Fruit fly (Drosophila melanogaster) whole organism, wandering third instar larva: ENCODE measurements around the gene asun.

Source experiments
- Abd-B ChIP-seq: fragments of >200 bp; optimal IDR thresholded peaks from 2 replicates; lab custom pipeline; 2017; ENCODE audit warnings: missing biosample characterization, missing genetic modification characterization
- CG32264 ChIP-seq: fragments of 200-800 bp; sonication (Bioruptor generic); optimal IDR thresholded peaks from 2 replicates; lab custom pipeline; 2016; ENCODE audit warnings: missing biosample characterization, missing genetic modification characterization
- CG9705 ChIP-seq: fragments of 200-800 bp; sonication (Bioruptor generic); optimal IDR thresholded peaks from 2 replicates; lab custom pipeline; 2018; ENCODE audit warnings: missing biosample characterization, mild to moderate bottlenecking, missing genetic modification characterization
- CrebA ChIP-seq: fragments of 200-800 bp; sonication (Bioruptor generic); optimal IDR thresholded peaks from 2 replicates; lab custom pipeline; 2016; ENCODE audit warnings: missing biosample characterization, mild to moderate bottlenecking, missing genetic modification characterization, borderline replicate concordance
- Dfd ChIP-seq: fragments of >200 bp; optimal IDR thresholded peaks from 2 replicates; lab custom pipeline; 2017; ENCODE audit warnings: missing biosample characterization, missing genetic modification characterization
- Dif ChIP-seq: fragments of 200-275, 200-300 bp; sonication (Bioruptor generic); optimal IDR thresholded peaks from 2 replicates; lab custom pipeline; 2018; ENCODE audit warnings: missing biosample characterization, missing genetic modification characterization; ENCODE audit not compliant: partially characterized antibody
- GATAd ChIP-seq: sonication (Bioruptor generic); optimal IDR thresholded peaks from 2 replicates; lab custom pipeline; 2016; ENCODE audit warnings: missing biosample characterization, missing genetic modification characterization
- HLH106 ChIP-seq: fragments of 200-800 bp; optimal IDR thresholded peaks from 3 replicates; lab custom pipeline; 2019; ENCODE audit warnings: missing biosample characterization, mild to moderate bottlenecking, missing genetic modification characterization, moderate library complexity
- Hnf4 ChIP-seq: fragments of 200-800 bp; sonication (Bioruptor generic); optimal IDR thresholded peaks from 2 replicates; lab custom pipeline; 2016; ENCODE audit warnings: missing biosample characterization, mild to moderate bottlenecking, missing genetic modification characterization
- Hr78 ChIP-seq: fragments of >200 bp; optimal IDR thresholded peaks from 2 replicates; lab custom pipeline; 2017; ENCODE audit warnings: missing biosample characterization, missing genetic modification characterization
- Hr83 ChIP-seq: fragments of 200-300 bp; sonication (Bioruptor generic); optimal IDR thresholded peaks from 2 replicates; lab custom pipeline; 2016; ENCODE audit warnings: missing biosample characterization, mild to moderate bottlenecking, missing genetic modification characterization, moderate library complexity; ENCODE audit not compliant: poor library complexity, severe bottlenecking
- Jra ChIP-seq: sonication (Bioruptor generic); optimal IDR thresholded peaks from 2 replicates; lab custom pipeline; 2016; ENCODE audit warnings: missing biosample characterization, missing genetic modification characterization
- Mio ChIP-seq: sonication (Bioruptor generic); optimal IDR thresholded peaks from 2 replicates; lab custom pipeline; 2016; ENCODE audit warnings: missing biosample characterization, missing genetic modification characterization
- Myc ChIP-seq: fragments of >200 bp; optimal IDR thresholded peaks from 2 replicates; lab custom pipeline; 2017
- N ChIP-seq: fragments of >200 bp; optimal IDR thresholded peaks from 2 replicates; lab custom pipeline; 2018; ENCODE audit warnings: missing biosample characterization, missing external identifiers, missing genetic modification characterization
- OdsH ChIP-seq: fragments of 200-800 bp; sonication (Bioruptor generic); optimal IDR thresholded peaks from 2 replicates; lab custom pipeline; 2016; ENCODE audit warnings: missing biosample characterization, mild to moderate bottlenecking, missing genetic modification characterization
- Rel ChIP-seq, 2 experiments: fragments of 200-800 bp; sonication (Bioruptor generic) in 1 of 2; optimal IDR thresholded peaks; 2 replicates in 1 of 2; 3 replicates in 1 of 2; lab custom pipeline; 2016 to 2019; ENCODE audit warnings: mild to moderate bottlenecking in 2 of 2, missing biosample characterization in 2 of 2, missing genetic modification characterization in 2 of 2, moderate library complexity in 1 of 2
- Sp1 ChIP-seq: fragments of 200-800 bp; sonication (Bioruptor generic); optimal IDR thresholded peaks from 3 replicates; lab custom pipeline; 2019; ENCODE audit warnings: missing biosample characterization, mild to moderate bottlenecking, missing genetic modification characterization, moderate library complexity
- Vsx2 ChIP-seq: fragments of 200-300, 225-300 bp; sonication (Bioruptor generic); optimal IDR thresholded peaks from 2 replicates; lab custom pipeline; 2018; ENCODE audit warnings: missing biosample characterization, missing genetic modification characterization; ENCODE audit not compliant: partially characterized antibody
- br ChIP-seq: fragments of 200-800 bp; sonication (Bioruptor generic); optimal IDR thresholded peaks from 2 replicates; lab custom pipeline; 2016; ENCODE audit warnings: missing biosample characterization, missing genetic modification characterization
- brk ChIP-seq: fragments of 200-800 bp; sonication (Bioruptor generic); optimal IDR thresholded peaks from 2 replicates; lab custom pipeline; 2016; ENCODE audit warnings: missing biosample characterization, mild to moderate bottlenecking, missing genetic modification characterization
- dl ChIP-seq, 2 experiments: fragments of 175-275, 200-275 bp in 1 of 2; fragments of 200-275 bp in 1 of 2; sonication (Bioruptor generic); optimal IDR thresholded peaks; lab custom pipeline; 2018; ENCODE audit warnings: mild to moderate bottlenecking in 2 of 2, missing biosample characterization in 2 of 2, missing genetic modification characterization in 2 of 2, moderate library complexity in 2 of 2; ENCODE audit not compliant: partially characterized antibody in 2 of 2, insufficient read depth in 1 of 2
- dmrt93B ChIP-seq: fragments of 200-800 bp; sonication (Bioruptor generic); optimal IDR thresholded peaks from 2 replicates; lab custom pipeline; 2018; ENCODE audit warnings: missing biosample characterization, mild to moderate bottlenecking, missing genetic modification characterization
- dsf ChIP-seq: sonication (Bioruptor generic); optimal IDR thresholded peaks from 2 replicates; lab custom pipeline; 2016; ENCODE audit warnings: missing biosample characterization, missing genetic modification characterization, borderline replicate concordance
- ey ChIP-seq: fragments of 200-800 bp; sonication (Bioruptor generic); optimal IDR thresholded peaks from 2 replicates; lab custom pipeline; 2016; ENCODE audit warnings: missing biosample characterization, missing genetic modification characterization
- foxo ChIP-seq, 2 experiments: fragments of 200-800 bp; sonication (Bioruptor generic); optimal IDR thresholded peaks; 2 replicates in 1 of 2; 3 replicates in 1 of 2; lab custom pipeline; 2016 to 2017; ENCODE audit warnings: missing biosample characterization in 2 of 2, missing genetic modification characterization in 2 of 2
- fru ChIP-seq: fragments of 200-800 bp; sonication (Bioruptor generic); optimal IDR thresholded peaks from 3 replicates; lab custom pipeline; 2016; ENCODE audit warnings: missing biosample characterization, mild to moderate bottlenecking, missing genetic modification characterization
- h ChIP-seq: fragments of 200-800 bp; sonication (Bioruptor generic); optimal IDR thresholded peaks from 3 replicates; lab custom pipeline; 2016; ENCODE audit warnings: missing biosample characterization, mild to moderate bottlenecking, missing genetic modification characterization
- jim ChIP-seq: fragments of 175-275, 200-325 bp; sonication (Bioruptor generic); optimal IDR thresholded peaks from 2 replicates; lab custom pipeline; 2016; ENCODE audit warnings: missing biosample characterization, mild to moderate bottlenecking, missing genetic modification characterization
- lola ChIP-seq: fragments of >200 bp; optimal IDR thresholded peaks from 2 replicates; lab custom pipeline; 2017; ENCODE audit warnings: missing biosample characterization, missing genetic modification characterization
- pan ChIP-seq: fragments of >200 bp; optimal IDR thresholded peaks from 2 replicates; lab custom pipeline; 2017
- psq ChIP-seq: fragments of 200-800 bp; sonication (Bioruptor generic); optimal IDR thresholded peaks from 3 replicates; lab custom pipeline; 2017; ENCODE audit warnings: missing biosample characterization, mild to moderate bottlenecking, missing genetic modification characterization, moderate library complexity
- rgr ChIP-seq: fragments of 200-800 bp; sonication (Bioruptor generic); optimal IDR thresholded peaks from 3 replicates; lab custom pipeline; 2016; ENCODE audit warnings: missing biosample characterization, mild to moderate bottlenecking, missing genetic modification characterization
- sage ChIP-seq: fragments of 200-800 bp; sonication (Bioruptor generic); optimal IDR thresholded peaks from 2 replicates; lab custom pipeline; 2016; ENCODE audit warnings: missing biosample characterization, mild to moderate bottlenecking, missing genetic modification characterization
- sv ChIP-seq: fragments of 200-800 bp; sonication (Bioruptor generic); optimal IDR thresholded peaks from 3 replicates; lab custom pipeline; 2016; ENCODE audit warnings: missing biosample characterization, missing genetic modification characterization
- tai ChIP-seq: sonication (Bioruptor generic); optimal IDR thresholded peaks from 2 replicates; lab custom pipeline; 2016; ENCODE audit warnings: missing biosample characterization, missing genetic modification characterization
- usp ChIP-seq: fragments of >200 bp; optimal IDR thresholded peaks from 2 replicates; lab custom pipeline; 2017; ENCODE audit warnings: missing biosample characterization, missing genetic modification characterization
- woc ChIP-seq: sonication (Bioruptor generic); optimal IDR thresholded peaks from 2 replicates; lab custom pipeline; 2016; ENCODE audit warnings: missing biosample characterization, mild to moderate bottlenecking, missing genetic modification characterization

The asun gene

dm6 chr3R:16277543-16277942 is 13.5 kb downstream of the asun start:
- TF ChIP-seq OdsH (GFP tag; lab: Kevin White, UChicago) (no peak), HLH106 (tag; lab: Kevin White, UChicago) (no peak), br (GFP tag; lab: Kevin White, UChicago) (no peak), dmrt93B (no peak), Mio (no peak), Hr78 (GFP tag; lab: Kevin White, UChicago) (no peak), Dfd (GFP tag; lab: Kevin White, UChicago) (no peak), Rel (GFP tag; optimal IDR thresholded peaks at IDR 0.05; lab: Kevin White, UChicago) (no peak), Rel (tag; optimal IDR thresholded peaks at IDR 0.05; lab: Kevin White, UChicago) (no peak)

dm6 chr3R:16279382-16279932 is 15.4 kb downstream of the asun start:
- no peak for TF ChIP-seq Mio

dm6 chr3R:16280003-16280998 is 16.2 kb downstream of the asun start:
- TF ChIP-seq rgr (GFP tag; lab: Kevin White, UChicago) (peak; percentile 100), sv (GFP tag; lab: Kevin White, UChicago) (peak; percentile 99), OdsH (GFP tag; lab: Kevin White, UChicago) (peak; percentile 100), Hnf4 (peak; percentile 99), Dfd (GFP tag; lab: Kevin White, UChicago) (peak; percentile 98), pan (lab: Kevin White, UChicago) (no peak), CG32264 (peak; percentile 99), Abd-B (GFP tag; lab: Kevin White, UChicago) (no peak), Rel (GFP tag; optimal IDR thresholded peaks at IDR 0.05; lab: Kevin White, UChicago) (peak; percentile 96), Rel (tag; optimal IDR thresholded peaks at IDR 0.05; lab: Kevin White, UChicago) (peak; percentile 93), woc (GFP tag; lab: Kevin White, UChicago) (peak; percentile 99), Jra (GFP tag; lab: Kevin White, UChicago) (peak; percentile 99), tai (peak; percentile 99), Hr78 (GFP tag; lab: Kevin White, UChicago) (no peak), CrebA (GFP tag; lab: Kevin White, UChicago) (peak; percentile 95), Vsx2 (GFP tag; lab: Kevin White, UChicago) (peak; percentile 58), br (GFP tag; lab: Kevin White, UChicago) (peak; percentile 100), foxo (GFP tag; optimal IDR thresholded peaks at IDR 0.05; lab: Kevin White, UChicago) (peak; percentile 98 to 99), brk (GFP tag; lab: Kevin White, UChicago) (peak; percentile 99), usp (no peak), sage (GFP tag; lab: Kevin White, UChicago) (peak; percentile 98), HLH106 (tag; lab: Kevin White, UChicago) (peak; percentile 99), N (GFP tag; lab: Kevin White, UChicago) (no peak), Hr83 (GFP tag; lab: Kevin White, UChicago) (peak; percentile 61), GATAd (GFP tag; lab: Kevin White, UChicago) (peak; percentile 97), Sp1 (GFP tag; lab: Kevin White, UChicago) (peak; percentile 100), CG9705 (GFP tag; lab: Kevin White, UChicago) (peak; percentile 98), jim (GFP tag; lab: Kevin White, UChicago) (peak; percentile 20), Myc (no peak), Dif (GFP tag; lab: Kevin White, UChicago) (peak; percentile 84), dmrt93B (peak; percentile 99), h (GFP tag; lab: Kevin White, UChicago) (peak; percentile 100), fru (GFP tag; lab: Kevin White, UChicago) (peak; percentile 99), lola (GFP tag; lab: Kevin White, UChicago) (no peak), ey (GFP tag; lab: Kevin White, UChicago) (peak; percentile 100), dsf (peak; percentile 98), psq (GFP tag; lab: Kevin White, UChicago) (peak; percentile 100), dl (GFP tag; optimal IDR thresholded peaks at IDR 0.05; lab: Kevin White, UChicago; ENCODE audit: insufficient read depth in 1 of 2, partially characterized antibody in 2 of 2) (peak; percentile 48 to 68), Mio (peak; percentile 94)
